1 fruit fly cellular context compared by ENCODE assay signal in the genomic region with DNA sequence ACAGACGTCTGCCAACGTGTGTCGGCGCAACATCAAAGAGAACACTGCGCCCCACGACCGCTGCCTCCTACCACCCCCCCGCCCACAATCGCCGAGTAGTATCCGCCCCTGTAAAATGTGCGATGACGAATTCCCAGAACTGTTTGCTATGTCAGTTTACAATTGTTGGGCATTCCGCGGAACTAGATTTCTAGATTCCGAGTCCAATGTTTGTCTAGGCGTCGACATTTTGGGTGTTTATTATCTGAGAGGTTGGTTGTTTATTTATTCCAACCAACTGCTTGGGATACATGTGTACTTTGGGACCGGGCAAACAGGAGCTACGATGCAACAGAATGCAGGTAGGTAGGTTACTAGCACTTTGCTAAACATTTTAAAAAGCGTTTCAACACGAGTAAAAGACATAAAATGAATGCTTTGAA.
TF ChIP-seq lines count a peak whose summit lies in the region.

No protein-coding gene starts in this region.

TF ChIP-seq in whole organism, embryonic, 481 proteins besides CTCF, POLR2A, EP300 and RAD21 (continued from another document and continues in another):
- TF ChIP-seq CG3847 (GFP tag; IDR thresholded peaks at IDR 0.05; lab: Robert Waterston, UW) (peak; percentile 19; the same call in 1 of the 2 replicates), salm (tag; optimal IDR thresholded peaks at IDR 0.05; lab: Kevin White, UChicago) (peak; percentile 38), bcd (GFP tag; optimal IDR thresholded peaks at IDR 0.05; lab: Kevin White, UChicago) (peak; percentile 49), CG12219 (GFP tag; optimal IDR thresholded peaks at IDR 0.05; lab: Kevin White, UChicago) (peak; percentile 17), CG13775 (GFP tag; optimal IDR thresholded peaks at IDR 0.05; lab: Kevin White, UChicago) (peak; percentile 32), tap (tag; optimal IDR thresholded peaks at IDR 0.05; lab: Kevin White, UChicago) (peak; percentile 20), CG12659 (GFP tag; optimal IDR thresholded peaks at IDR 0.05; lab: Kevin White, UChicago) (peak; percentile 41), lola (GFP tag; optimal IDR thresholded peaks at IDR 0.05; lab: Kevin White, UChicago) (peak in 1 of 3 experiments; percentile 71), CG1603 (tag; optimal IDR thresholded peaks at IDR 0.05; lab: Kevin White, UChicago) (peak; percentile 63), CG12236 (GFP tag; optimal IDR thresholded peaks at IDR 0.05; lab: Kevin White, UChicago) (peak; percentile 74), bigmax (GFP tag; optimal IDR thresholded peaks at IDR 0.05; lab: Kevin White, UChicago) (no peak), CG10267 (tag; optimal IDR thresholded peaks at IDR 0.05; lab: Kevin White, UChicago) (peak; percentile 19), odd (GFP tag; optimal IDR thresholded peaks at IDR 0.05; lab: Kevin White, UChicago) (peak; percentile 75), Ets65A (GFP tag; lab: Kevin White, UChicago) (peak; percentile 27), CG12391 (tag; optimal IDR thresholded peaks at IDR 0.05; lab: Kevin White, UChicago) (peak; percentile 42), CG10543 (GFP tag; optimal IDR thresholded peaks at IDR 0.05; lab: Kevin White, UChicago) (peak; percentile 60), Ets97D (GFP tag; optimal IDR thresholded peaks at IDR 0.05; lab: Kevin White, UChicago) (no peak), bab2 (GFP tag; optimal IDR thresholded peaks at IDR 0.05; lab: Kevin White, UChicago) (peak; percentile 70), abd-A (tag; optimal IDR thresholded peaks at IDR 0.05; lab: Kevin White, UChicago) (peak; percentile 8), nerfin-1 (tag; optimal IDR thresholded peaks at IDR 0.05; lab: Kevin White, UChicago) (peak; percentile 36), CG9727 (GFP tag; optimal IDR thresholded peaks at IDR 0.05; lab: Kevin White, UChicago) (peak; percentile 93), sd (tag; optimal IDR thresholded peaks at IDR 0.05; lab: Kevin White, UChicago) (peak; percentile 90), gem (tag; optimal IDR thresholded peaks at IDR 0.05; lab: Kevin White, UChicago) (peak; percentile 57), pan (optimal IDR thresholded peaks at IDR 0.05; lab: Kevin White, UChicago) (peak in 1 of 2 experiments; percentile 37), pan (GFP tag; optimal IDR thresholded peaks at IDR 0.05 in 1 of 2, IDR thresholded peaks at IDR 0.05 in 1 of 2) (peak in 1 of 2 experiments; percentile 80), CG4707 (GFP tag; optimal IDR thresholded peaks at IDR 0.05; lab: Kevin White, UChicago) (peak; percentile 62), HmgZ (tag; optimal IDR thresholded peaks at IDR 0.05; lab: Kevin White, UChicago) (peak; percentile 33), CG15514 (GFP tag; optimal IDR thresholded peaks at IDR 0.05; lab: Kevin White, UChicago) (no peak), CG10366 (GFP tag; IDR thresholded peaks at IDR 0.05; lab: Robert Waterston, UW) (no peak; the same call in 1 of the 2 replicates), CG17361 (GFP tag; IDR thresholded peaks at IDR 0.05; lab: Robert Waterston, UW) (peak; percentile 23; the same call in 1 of the 3 replicates), Deaf1 (tag; optimal IDR thresholded peaks at IDR 0.05; lab: Kevin White, UChicago) (no peak), CG3163 (GFP tag; optimal IDR thresholded peaks at IDR 0.05; lab: Kevin White, UChicago) (peak; percentile 38), wek (GFP tag; optimal IDR thresholded peaks at IDR 0.05; lab: Kevin White, UChicago) (peak; percentile 75), Rfx (GFP tag; IDR thresholded peaks at IDR 0.05; lab: Robert Waterston, UW) (peak; percentile 40; the same call in 1 of the 2 replicates), Elba2 (GFP tag; optimal IDR thresholded peaks at IDR 0.05; lab: Kevin White, UChicago) (no peak), da (GFP tag; optimal IDR thresholded peaks at IDR 0.05; lab: Kevin White, UChicago) (no peak), gce (GFP tag; IDR thresholded peaks at IDR 0.05; lab: Robert Waterston, UW) (peak; percentile 48; the same call in 1 of the 3 replicates), CG15011 (GFP tag; optimal IDR thresholded peaks at IDR 0.05; lab: Kevin White, UChicago) (peak; percentile 19), NC2β (GFP tag; optimal IDR thresholded peaks at IDR 0.05; lab: Kevin White, UChicago) (peak; percentile 73), Lpt (GFP tag; optimal IDR thresholded peaks at IDR 0.05; lab: Kevin White, UChicago) (no peak), stc (GFP tag; IDR thresholded peaks at IDR 0.05; lab: Robert Waterston, UW) (0 out of 2 replicates have a peak, but pooled peaks have one; percentile 15), CG9932 (GFP tag; IDR thresholded peaks at IDR 0.05; lab: Robert Waterston, UW) (0 out of 2 replicates have a peak, but pooled peaks have one; percentile 15), Sox100B (GFP tag; optimal IDR thresholded peaks at IDR 0.05; lab: Kevin White, UChicago) (peak; percentile 28), CG8290 (GFP tag; optimal IDR thresholded peaks at IDR 0.05; lab: Kevin White, UChicago) (peak; percentile 78), CG8290 (tag; optimal IDR thresholded peaks at IDR 0.05; lab: Kevin White, UChicago) (peak in 1 of 2 experiments; percentile 91), twi (tag; optimal IDR thresholded peaks at IDR 0.05; lab: Kevin White, UChicago) (peak; percentile 71), CG14710 (tag; optimal IDR thresholded peaks at IDR 0.05; lab: Kevin White, UChicago) (peak; percentile 72), Eip74EF (GFP tag; optimal IDR thresholded peaks at IDR 0.05; lab: Kevin White, UChicago) (peak in 1 of 2 experiments; percentile 12), CG30431 (GFP tag; optimal IDR thresholded peaks at IDR 0.05; lab: Kevin White, UChicago) (peak; percentile 11), CG17568 (GFP tag; optimal IDR thresholded peaks at IDR 0.05; lab: Kevin White, UChicago) (peak; percentile 72), otp (GFP tag; IDR thresholded peaks at IDR 0.05; lab: Robert Waterston, UW) (peak; percentile 86), fu2 (GFP tag; optimal IDR thresholded peaks at IDR 0.05; lab: Kevin White, UChicago) (no peak), E2f1 (GFP tag; IDR thresholded peaks at IDR 0.05; lab: Robert Waterston, UW) (peak; percentile 43; the same call in 1 of the 2 replicates), ind (GFP tag; optimal IDR thresholded peaks at IDR 0.05; lab: Kevin White, UChicago) (no peak), tx (GFP tag; optimal IDR thresholded peaks at IDR 0.05; lab: Kevin White, UChicago) (no peak), Lhr (GFP tag; optimal IDR thresholded peaks at IDR 0.05; lab: Kevin White, UChicago) (peak; percentile 42), CG7745 (tag; optimal IDR thresholded peaks at IDR 0.05; lab: Kevin White, UChicago) (peak; percentile 90), crc (GFP tag; optimal IDR thresholded peaks at IDR 0.05; lab: Kevin White, UChicago) (no peak), Max (GFP tag; optimal IDR thresholded peaks at IDR 0.05; lab: Kevin White, UChicago) (peak; percentile 19), CG7839 (tag; optimal IDR thresholded peaks at IDR 0.05; lab: Kevin White, UChicago) (peak; percentile 18), CG18476 (GFP tag; optimal IDR thresholded peaks at IDR 0.05; lab: Kevin White, UChicago) (peak; percentile 26), CG8281 (tag; optimal IDR thresholded peaks at IDR 0.05; lab: Kevin White, UChicago) (peak; percentile 23), nau (GFP tag; optimal IDR thresholded peaks at IDR 0.05; lab: Kevin White, UChicago) (no peak), CG2120 (GFP tag; optimal IDR thresholded peaks at IDR 0.05; lab: Kevin White, UChicago) (no peak), HHEX (GFP tag; optimal IDR thresholded peaks at IDR 0.05; lab: Kevin White, UChicago) (peak; percentile 18), CG14965 (GFP tag; optimal IDR thresholded peaks at IDR 0.05; lab: Kevin White, UChicago; ENCODE audit: borderline replicate concordance) (peak; percentile 72), CG3065 (GFP tag; optimal IDR thresholded peaks at IDR 0.05; lab: Kevin White, UChicago) (peak; percentile 11), trem (tag; optimal IDR thresholded peaks at IDR 0.05; lab: Kevin White, UChicago) (no peak), CG8388 (GFP tag; optimal IDR thresholded peaks at IDR 0.05; lab: Kevin White, UChicago) (peak; percentile 32), Meics (GFP tag; optimal IDR thresholded peaks at IDR 0.05; lab: Kevin White, UChicago) (no peak), tup (GFP tag; optimal IDR thresholded peaks at IDR 0.05; lab: Kevin White, UChicago) (no peak), Bgb (GFP tag; IDR thresholded peaks at IDR 0.05; lab: Robert Waterston, UW; ENCODE audit: partially characterized antibody) (no peak), sqz (GFP tag; optimal IDR thresholded peaks at IDR 0.05; lab: Kevin White, UChicago) (peak; percentile 27), CG33557 (GFP tag; optimal IDR thresholded peaks at IDR 0.05; lab: Kevin White, UChicago) (peak; percentile 89), CG12104 (GFP tag; optimal IDR thresholded peaks at IDR 0.05; lab: Kevin White, UChicago) (peak; percentile 55), run (tag; optimal IDR thresholded peaks at IDR 0.05; lab: Kevin White, UChicago) (peak; percentile 55), CG1529 (GFP tag; optimal IDR thresholded peaks at IDR 0.05; lab: Kevin White, UChicago) (peak; percentile 55), nmo (GFP tag; optimal IDR thresholded peaks at IDR 0.05; lab: Kevin White, UChicago) (peak; percentile 17), sna (GFP tag; IDR thresholded peaks at IDR 0.05; lab: Robert Waterston, UW; ENCODE audit: partially characterized antibody) (no peak), crol (GFP tag; IDR thresholded peaks at IDR 0.05; lab: Robert Waterston, UW) (peak; percentile 85), CG4854 (GFP tag; optimal IDR thresholded peaks at IDR 0.05; lab: Kevin White, UChicago) (peak; percentile 34), CG11560 (tag; IDR thresholded peaks at IDR 0.05; lab: Robert Waterston, UW) (no peak), NC2α (GFP tag; optimal IDR thresholded peaks at IDR 0.05; lab: Kevin White, UChicago) (peak; percentile 76), Vsx1 (GFP tag; optimal IDR thresholded peaks at IDR 0.05; lab: Kevin White, UChicago) (peak; percentile 79), H2.0 (GFP tag; IDR thresholded peaks at IDR 0.05; lab: Robert Waterston, UW) (no peak), Fer3 (tag; optimal IDR thresholded peaks at IDR 0.05; lab: Kevin White, UChicago) (no peak), CG16863 (GFP tag; optimal IDR thresholded peaks at IDR 0.05; lab: Kevin White, UChicago) (peak; percentile 62), Xrp1 (GFP tag; IDR thresholded peaks at IDR 0.05; lab: Robert Waterston, UW) (peak; percentile 86), D (optimal IDR thresholded peaks at IDR 0.05; lab: Kevin White, UChicago) (no peak), D (GFP tag; optimal IDR thresholded peaks at IDR 0.05; lab: Kevin White, UChicago) (peak; percentile 18), CG6272 (GFP tag; IDR thresholded peaks at IDR 0.05; lab: Robert Waterston, UW) (no peak), CG14441 (GFP tag; IDR thresholded peaks at IDR 0.05; lab: Robert Waterston, UW) (no peak), pho (GFP tag; optimal IDR thresholded peaks at IDR 0.05; lab: Kevin White, UChicago) (no peak), CG18619 (GFP tag; optimal IDR thresholded peaks at IDR 0.05; lab: Kevin White, UChicago) (peak; percentile 49), CG16815 (GFP tag; optimal IDR thresholded peaks at IDR 0.05; lab: Kevin White, UChicago) (peak; percentile 4), ab (GFP tag; optimal IDR thresholded peaks at IDR 0.05; lab: Kevin White, UChicago) (no peak), zfh1 (GFP tag; IDR thresholded peaks at IDR 0.05; lab: Robert Waterston, UW) (peak; percentile 81), gsb-n (tag; optimal IDR thresholded peaks at IDR 0.05; lab: Kevin White, UChicago) (peak; percentile 67), Hr51 (GFP tag; optimal IDR thresholded peaks at IDR 0.05; lab: Kevin White, UChicago) (peak in 1 of 2 experiments; percentile 70), CG10274 (GFP tag; optimal IDR thresholded peaks at IDR 0.05; lab: Kevin White, UChicago) (no peak), CG4282 (GFP tag; optimal IDR thresholded peaks at IDR 0.05; lab: Kevin White, UChicago) (no peak), CoRest (tag; optimal IDR thresholded peaks at IDR 0.05; lab: Kevin White, UChicago) (peak; percentile 37), mld (GFP tag; IDR thresholded peaks at IDR 0.05; lab: Robert Waterston, UW; ENCODE audit: partially characterized antibody) (no peak), CG10959 (GFP tag; IDR thresholded peaks at IDR 0.05; lab: Robert Waterston, UW) (peak; percentile 67; the same call in 1 of the 2 replicates), CG2889 (GFP tag; IDR thresholded peaks at IDR 0.05; lab: Robert Waterston, UW) (no peak), Rx (GFP tag; IDR thresholded peaks at IDR 0.05; lab: Robert Waterston, UW) (no peak), stwl (tag; optimal IDR thresholded peaks at IDR 0.05; lab: Kevin White, UChicago) (peak; percentile 51), Dip3 (GFP tag; optimal IDR thresholded peaks at IDR 0.05; lab: Kevin White, UChicago) (no peak), Oaz (GFP tag; IDR thresholded peaks at IDR 0.05; lab: Robert Waterston, UW) (no peak), nerfin-2 (GFP tag; IDR thresholded peaks at IDR 0.05; lab: Robert Waterston, UW; ENCODE audit: partially characterized antibody) (no peak), Camta (GFP tag; optimal IDR thresholded peaks at IDR 0.05; lab: Kevin White, UChicago) (peak; percentile 20), CG3838 (GFP tag; optimal IDR thresholded peaks at IDR 0.05; lab: Kevin White, UChicago) (peak; percentile 66), CG11504 (tag; optimal IDR thresholded peaks at IDR 0.05; lab: Kevin White, UChicago) (no peak), Ptx1 (GFP tag; IDR thresholded peaks at IDR 0.05; lab: Robert Waterston, UW) (no peak), Nf-YB (GFP tag; optimal IDR thresholded peaks at IDR 0.05; lab: Kevin White, UChicago) (peak; percentile 59), pzg (GFP tag; optimal IDR thresholded peaks at IDR 0.05; lab: Kevin White, UChicago) (no peak), cwo (GFP tag; optimal IDR thresholded peaks at IDR 0.05; lab: Kevin White, UChicago) (no peak), gro (GFP tag; optimal IDR thresholded peaks at IDR 0.05; lab: Kevin White, UChicago) (no peak), CG6654 (GFP tag; optimal IDR thresholded peaks at IDR 0.05; lab: Kevin White, UChicago) (no peak), Stat92E (GFP tag; optimal IDR thresholded peaks at IDR 0.05; lab: Kevin White, UChicago) (peak in 1 of 3 experiments; percentile 99), YL-1 (GFP tag; optimal IDR thresholded peaks at IDR 0.05; lab: Kevin White, UChicago) (peak; percentile 45), zen (tag; optimal IDR thresholded peaks at IDR 0.05; lab: Kevin White, UChicago) (peak; percentile 85), CG1233 (GFP tag; optimal IDR thresholded peaks at IDR 0.05; lab: Kevin White, UChicago) (peak; percentile 76), ci (GFP tag; IDR thresholded peaks at IDR 0.05; lab: Robert Waterston, UW) (peak; percentile 60; the same call in 2 of the 3 replicates), slp2 (GFP tag; optimal IDR thresholded peaks at IDR 0.05; lab: Kevin White, UChicago) (no peak), CG2116 (GFP tag; optimal IDR thresholded peaks at IDR 0.05; lab: Kevin White, UChicago) (peak; percentile 55)
